Worm (Caenorhabditis elegans): ENCODE data around the gene pola-1.

ce11 chrIII:11115956-11116355, 26.3 kb upstream of the pola-1 start:
- no peak for TF ChIP-seq R02D3.7 (tag; optimal IDR thresholded peaks at IDR 0.05)
- TF ChIP-seq skn-1 (tag; optimal IDR thresholded peaks at IDR 0.05): no peak
- no peak for TF ChIP-seq nhr-77 (tag; optimal IDR thresholded peaks at IDR 0.05)
- no peak for TF ChIP-seq elt-3 (tag; optimal IDR thresholded peaks at IDR 0.05)

Data from whole organism, L3 larva.